Worm (Caenorhabditis elegans) whole organism, L3 larva: ENCODE measurements around the gene ipla-6.

Experiments used
- ama-1 ChIP-seq: fragments of 150-350 bp; optimal IDR thresholded peaks from 2 replicates; lab custom pipeline; 2018
- ceh-28 ChIP-seq: fragments of 150-350 bp; optimal IDR thresholded peaks from 2 replicates; lab custom pipeline; 2014; ENCODE audit warnings: missing biosample characterization, missing genetic modification reagents, missing genetic modification characterization
- fos-1 ChIP-seq: fragments of 150-350 bp; optimal IDR thresholded peaks from 2 replicates; lab custom pipeline; 2014; ENCODE audit warnings: missing biosample characterization, missing genetic modification characterization
- unc-62 ChIP-seq: fragments of 150-350 bp; sonication (generic microtip); optimal IDR thresholded peaks from 4 replicates; lab custom pipeline; 2014; ENCODE audit warnings: missing biosample characterization, missing genetic modification reagents, missing genetic modification characterization

ce11 chrIV:6328198-6328597 is 9.3 kb upstream of the ipla-6 start:
- TF ChIP-seq ama-1 (lab: Kevin White, UChicago) (no peak), unc-62 (no peak), fos-1 (no peak), ceh-28 (tag; lab: Kevin White, UChicago) (no peak)
